Worm (Caenorhabditis elegans) whole organism, L4 larva: ENCODE results near the gene cest-4.
A peak's percentile ranks its signal among the peaks of the same experiment; 100 is the strongest.

Experiments used
- aly-2 ChIP-seq: sonication (generic microtip); optimal IDR thresholded peaks from 2 replicates; lab custom pipeline; 2018; ENCODE audit warnings: missing biosample characterization, missing genetic modification characterization
- ces-1 ChIP-seq: fragments of 150-350 bp; sonication (generic microtip); optimal IDR thresholded peaks from 4 replicates; lab custom pipeline; 2014; ENCODE audit warnings: missing biosample characterization, missing genetic modification reagents, missing genetic modification characterization
- egl-27 ChIP-seq: sonication (generic microtip); optimal IDR thresholded peaks from 3 replicates; lab custom pipeline; 2017; ENCODE audit warnings: missing biosample characterization, missing genetic modification reagents, missing genetic modification characterization
- hlh-11 ChIP-seq: fragments of 200-800 bp; sonication (Bioruptor generic); optimal IDR thresholded peaks from 2 replicates; lab custom pipeline; 2018; ENCODE audit warnings: mild to moderate bottlenecking, missing genetic modification characterization, missing compliant biosample characterization
- lin-39 ChIP-seq: fragments of 150-350 bp; optimal IDR thresholded peaks from 2 replicates; lab custom pipeline; 2014; ENCODE audit warnings: missing biosample characterization, missing genetic modification reagents, missing genetic modification characterization
- lsy-2 ChIP-seq, 2 experiments: fragments of 150-350 bp in 1 of 2; sonication (generic microtip) in 1 of 2; optimal IDR thresholded peaks; 2 replicates each; lab custom pipeline; 2014 to 2017; ENCODE audit warnings: missing biosample characterization in 2 of 2, missing genetic modification characterization in 2 of 2
- nhr-6 ChIP-seq: fragments of 150-350 bp; optimal IDR thresholded peaks from 2 replicates; lab custom pipeline; 2014; ENCODE audit warnings: missing biosample characterization, missing genetic modification characterization
- snpc-4 ChIP-seq: fragments of 150-350 bp; optimal IDR thresholded peaks from 2 replicates; lab custom pipeline; 2014; ENCODE audit warnings: missing biosample characterization, missing genetic modification characterization
- unc-130 ChIP-seq: sonication (generic microtip); optimal IDR thresholded peaks from 2 replicates; lab custom pipeline; 2016; ENCODE audit warnings: missing genetic modification reagents, missing genetic modification characterization, missing compliant biosample characterization
- unc-39 ChIP-seq: sonication (generic microtip); optimal IDR thresholded peaks from 2 replicates; lab custom pipeline; 2017; ENCODE audit warnings: missing biosample characterization, missing genetic modification characterization
- vab-7 ChIP-seq: fragments of 200-800 bp; sonication (Bioruptor generic); IDR thresholded peaks from 2 replicates; pipeline ENCODE4 v1.3.6; 2022; ENCODE audit warnings: missing genetic modification reagents, missing genetic modification characterization, missing compliant biosample characterization

ce11 chrIV:6767240-6767639 lies 34.9 kb downstream of the cest-4 start:
- TF ChIP-seq hlh-11 (tag; lab: Kevin White, UChicago) (peak; percentile 70), lsy-2 (tag; optimal IDR thresholded peaks at IDR 0.05; lab: Kevin White, UChicago) (peak; percentile 23 to 77), lin-39 (tag; lab: Kevin White, UChicago) (no peak), unc-130 (GFP tag; lab: Kevin White, UChicago) (no peak), aly-2 (tag; lab: Kevin White, UChicago) (no peak), nhr-6 (tag; lab: Kevin White, UChicago) (no peak), snpc-4 (no peak), unc-39 (tag; lab: Kevin White, UChicago) (no peak), ces-1 (no peak), vab-7 (no peak), egl-27 (tag; lab: Kevin White, UChicago) (no peak)
